Fruit fly (Drosophila melanogaster): ENCODE measurements around the gene CG10581.

Gene CG10581

DNA sequence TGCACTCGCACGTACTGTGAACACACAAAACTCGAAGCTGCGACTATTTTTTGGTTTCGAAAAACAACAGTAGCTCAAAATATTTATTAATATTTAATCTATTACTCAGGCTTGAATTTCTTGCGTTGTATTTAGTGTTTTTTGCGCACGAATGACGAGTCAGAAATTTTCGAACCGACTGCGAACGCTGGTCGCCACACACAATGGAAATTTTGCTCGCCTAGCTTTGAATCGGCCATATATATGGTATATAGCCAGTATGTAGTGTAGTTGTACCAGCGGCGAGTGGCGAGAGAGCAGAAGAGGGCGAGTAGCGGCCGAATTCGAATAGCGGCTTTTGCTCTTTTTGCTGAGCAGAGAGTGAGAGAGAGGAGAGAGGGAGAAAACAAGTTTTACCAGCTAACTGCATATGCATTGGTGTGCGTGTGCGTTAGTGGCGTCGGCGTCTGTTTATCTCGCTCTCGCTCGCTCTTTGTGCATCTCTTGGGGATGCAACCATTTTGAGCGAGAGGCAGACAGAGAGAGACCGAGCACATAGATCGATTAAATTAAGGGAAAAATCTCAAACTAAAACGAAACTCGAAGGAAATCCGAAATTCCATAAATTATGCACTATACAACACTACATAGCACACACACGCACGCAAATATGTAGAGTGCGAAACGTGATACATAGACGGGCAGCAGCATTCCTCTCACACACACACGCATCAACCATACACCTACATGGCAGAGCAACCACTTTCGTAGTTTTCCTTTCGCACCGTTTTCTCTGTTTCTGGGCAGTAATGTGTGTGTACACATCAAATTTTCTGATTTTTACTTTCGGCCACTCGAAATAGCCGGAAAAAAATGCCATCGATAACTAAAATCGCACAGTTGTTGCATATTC is 7.7 kb downstream of the CG10581 start (continued):
- TF ChIP-seq Ets96B (tag; optimal IDR thresholded peaks at IDR 0.05): peak; percentile 15
- no peak for TF ChIP-seq cyc (GFP tag; optimal IDR thresholded peaks at IDR 0.05)
- no peak for TF ChIP-seq Sox15 (GFP tag; optimal IDR thresholded peaks at IDR 0.05)
- TF ChIP-seq ss (GFP tag; optimal IDR thresholded peaks at IDR 0.05): peak; percentile 17 to 33
- no peak for TF ChIP-seq pdm3 (GFP tag; optimal IDR thresholded peaks at IDR 0.05)
- TF ChIP-seq CG3919 (GFP tag; optimal IDR thresholded peaks at IDR 0.05): peak; percentile 31
- no peak for TF ChIP-seq Sox102F (GFP tag; optimal IDR thresholded peaks at IDR 0.05)
- TF ChIP-seq fkh (GFP tag; optimal IDR thresholded peaks at IDR 0.05): no peak
- no peak for TF ChIP-seq OdsH (GFP tag; optimal IDR thresholded peaks at IDR 0.05)
- TF ChIP-seq Hr4 (GFP tag; optimal IDR thresholded peaks at IDR 0.05): peak; percentile 31
- no peak for TF ChIP-seq CG8632 (GFP tag; optimal IDR thresholded peaks at IDR 0.05)
- no peak for TF ChIP-seq Smox (GFP tag; optimal IDR thresholded peaks at IDR 0.05)
- peak; percentile 29 for TF ChIP-seq Sox14 (GFP tag; optimal IDR thresholded peaks at IDR 0.05)
- TF ChIP-seq CG1621 (tag; optimal IDR thresholded peaks at IDR 0.05): no peak
- peak; percentile 25 for TF ChIP-seq CG6808 (GFP tag; optimal IDR thresholded peaks at IDR 0.05)
- TF ChIP-seq acj6 (GFP tag; optimal IDR thresholded peaks at IDR 0.05): no peak
- no peak for TF ChIP-seq CG3032 (tag; optimal IDR thresholded peaks at IDR 0.05)
- peak; percentile 23 to 38 for TF ChIP-seq salr (GFP tag; optimal IDR thresholded peaks at IDR 0.05)
- TF ChIP-seq Eip78C (GFP tag): peak; percentile 71
- TF ChIP-seq eg (GFP tag; IDR thresholded peaks at IDR 0.05): peak; percentile 60
- TF ChIP-seq Gug (GFP tag; IDR thresholded peaks at IDR 0.05): no peak
- no peak for TF ChIP-seq CG6276 (GFP tag; optimal IDR thresholded peaks at IDR 0.05)

DNA sequence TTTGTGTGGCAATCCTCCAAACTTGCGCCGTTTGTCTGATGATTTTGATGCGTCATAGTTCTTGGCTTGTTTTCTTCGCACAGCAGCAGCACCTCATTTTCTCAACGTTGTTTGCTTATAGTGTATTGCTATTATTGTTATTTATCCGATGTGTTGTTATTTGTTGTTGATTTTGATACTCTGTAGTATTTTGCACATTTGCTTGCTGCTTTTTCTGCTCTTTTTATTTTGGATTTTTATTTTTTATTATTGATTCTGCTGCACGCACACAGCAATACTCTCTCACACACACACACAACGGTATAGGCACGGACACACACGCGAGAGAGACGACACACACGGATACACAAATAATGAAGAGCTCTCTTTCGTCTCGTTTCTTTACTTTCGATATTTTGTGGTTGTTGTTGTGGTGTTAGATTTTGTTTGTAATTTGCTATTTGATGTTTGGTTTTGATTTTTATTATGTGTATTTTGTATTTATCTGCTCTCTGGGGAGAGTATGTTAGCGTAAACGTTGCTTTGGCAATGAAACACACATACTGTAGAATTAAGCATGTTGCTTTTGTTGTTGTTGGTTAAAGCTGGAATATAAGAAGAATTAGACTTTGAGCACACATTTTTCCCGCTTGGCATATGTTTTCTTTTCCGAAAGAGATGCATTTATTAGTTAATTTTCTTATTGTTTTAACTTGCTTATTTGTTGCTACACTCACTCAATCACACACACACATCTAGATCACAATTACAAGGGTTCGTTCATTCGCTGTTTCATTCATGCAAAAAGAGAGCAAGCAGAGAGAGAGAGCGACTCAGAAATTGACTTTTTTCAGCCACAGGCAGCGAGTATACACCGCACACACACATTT is 8.8 kb downstream of the CG10581 start:
- TF ChIP-seq fd85E (GFP tag; optimal IDR thresholded peaks at IDR 0.05): no peak
- no peak for TF ChIP-seq lz (GFP tag; optimal IDR thresholded peaks at IDR 0.05)
- TF ChIP-seq Eip75B (GFP tag; optimal IDR thresholded peaks at IDR 0.05): peak; percentile 12
- peak; percentile 28 to 42 for TF ChIP-seq salr (GFP tag; optimal IDR thresholded peaks at IDR 0.05)
- TF ChIP-seq Eip93F (GFP tag; optimal IDR thresholded peaks at IDR 0.05): no peak
- peak; percentile 74 for TF ChIP-seq fkh (GFP tag; optimal IDR thresholded peaks at IDR 0.05)
- no peak for TF ChIP-seq CG7368 (GFP tag; optimal IDR thresholded peaks at IDR 0.05)
- TF ChIP-seq fd59A (GFP tag; optimal IDR thresholded peaks at IDR 0.05): peak; percentile 33
- peak; percentile 7 for TF ChIP-seq CG34406 (GFP tag; optimal IDR thresholded peaks at IDR 0.05)
- TF ChIP-seq esn (GFP tag; optimal IDR thresholded peaks at IDR 0.05): peak; percentile 10
- peak; percentile 47 for TF ChIP-seq CG3032 (tag; optimal IDR thresholded peaks at IDR 0.05)
- no peak for TF ChIP-seq CG6854 (GFP tag; optimal IDR thresholded peaks at IDR 0.05)
- peak; percentile 67 for TF ChIP-seq spab (GFP tag; optimal IDR thresholded peaks at IDR 0.05)
- peak; percentile 85 for TF ChIP-seq CG6163 (GFP tag; IDR thresholded peaks at IDR 0.05)
- TF ChIP-seq ss (GFP tag; optimal IDR thresholded peaks at IDR 0.05): peak; percentile 72 to 80
- no peak for TF ChIP-seq CG11762 (GFP tag; optimal IDR thresholded peaks at IDR 0.05; ENCODE audit: insufficient read depth)
- TF ChIP-seq CG1621 (tag; optimal IDR thresholded peaks at IDR 0.05): peak; percentile 69
- TF ChIP-seq CG9139 (GFP tag; optimal IDR thresholded peaks at IDR 0.05): peak; percentile 79
- TF ChIP-seq CG6808 (GFP tag; optimal IDR thresholded peaks at IDR 0.05): peak; percentile 65
- TF ChIP-seq cyc (GFP tag; optimal IDR thresholded peaks at IDR 0.05): no peak
- TF ChIP-seq OdsH (GFP tag; optimal IDR thresholded peaks at IDR 0.05): peak; percentile 14
- peak; percentile 23 for TF ChIP-seq CG3919 (GFP tag; optimal IDR thresholded peaks at IDR 0.05)
- TF ChIP-seq Ets21C (GFP tag; optimal IDR thresholded peaks at IDR 0.05): no peak
- TF ChIP-seq Blimp-1 (GFP tag; optimal IDR thresholded peaks at IDR 0.05): no peak
- peak; percentile 20 for TF ChIP-seq Eip78C (GFP tag)
- no peak for TF ChIP-seq CG11902 (GFP tag; optimal IDR thresholded peaks at IDR 0.05)
- TF ChIP-seq Sox15 (GFP tag; optimal IDR thresholded peaks at IDR 0.05): no peak
- peak; percentile 71 for TF ChIP-seq CG16779 (tag; optimal IDR thresholded peaks at IDR 0.05)
- TF ChIP-seq dsx (GFP tag; optimal IDR thresholded peaks at IDR 0.05; ENCODE audit: poor library complexity, severe bottlenecking): peak; percentile 60
- TF ChIP-seq CG8119 (GFP tag; IDR thresholded peaks at IDR 0.05): peak; percentile 64
- peak; percentile 11; the same call in 1 of the 2 replicates for TF ChIP-seq Gug (GFP tag; IDR thresholded peaks at IDR 0.05)
- TF ChIP-seq CG32006 (GFP tag; optimal IDR thresholded peaks at IDR 0.05): peak; percentile 36
- peak; percentile 40 for TF ChIP-seq dac (GFP tag; optimal IDR thresholded peaks at IDR 0.05)
- no peak for TF ChIP-seq Sox102F (GFP tag; optimal IDR thresholded peaks at IDR 0.05)
- TF ChIP-seq svp (GFP tag): no peak
